Worm (Caenorhabditis elegans): ENCODE results near the gene Y82E9BL.5.
"Not testable (repeated sequence)": the region's sequence is repeated elsewhere in the genome, so short reads cannot be mapped to it uniquely, and the experiment has no call there.

- TF ChIP-seq ztf-16 (tag; optimal IDR thresholded peaks at IDR 0.05); ets-4 (tag; optimal IDR thresholded peaks at IDR 0.05); ceh-48 (tag; optimal IDR thresholded peaks at IDR 0.05); hlh-13 (GFP tag; optimal IDR thresholded peaks at IDR 0.05); pat-9 (tag; optimal IDR thresholded peaks at IDR 0.05); pha-4 (tag; optimal IDR thresholded peaks at IDR 0.05); sox-4 (tag; optimal IDR thresholded peaks at IDR 0.05); hlh-30 (tag; optimal IDR thresholded peaks at IDR 0.05; ENCODE audit: insufficient read depth); ceh-34 (tag; optimal IDR thresholded peaks at IDR 0.05); eyg-1 (tag; optimal IDR thresholded peaks at IDR 0.05); fkh-10 (GFP tag; optimal IDR thresholded peaks at IDR 0.05); lim-6 (tag; optimal IDR thresholded peaks at IDR 0.05); Y22D7AL.16 (tag; optimal IDR thresholded peaks at IDR 0.05): not testable (repeated sequence)
Measured at ce11 chrIII:1357973-1358372, 10.5 kb upstream of the Y82E9BL.5 start, which contains the start of gene Y82E9BR.8.

Data from whole organism, late embryonic.